Fruit fly (Drosophila melanogaster) whole organism: ENCODE data around the gene CG8319.

Source experiments
- CG8478 ChIP-seq: fragments of >200 bp; optimal IDR thresholded peaks from 2 replicates; lab custom pipeline; 2018; ENCODE audit warnings: inconsistent platforms
- pan ChIP-seq: fragments of >200 bp; optimal IDR thresholded peaks from 2 replicates; lab custom pipeline; 2017

DNA sequence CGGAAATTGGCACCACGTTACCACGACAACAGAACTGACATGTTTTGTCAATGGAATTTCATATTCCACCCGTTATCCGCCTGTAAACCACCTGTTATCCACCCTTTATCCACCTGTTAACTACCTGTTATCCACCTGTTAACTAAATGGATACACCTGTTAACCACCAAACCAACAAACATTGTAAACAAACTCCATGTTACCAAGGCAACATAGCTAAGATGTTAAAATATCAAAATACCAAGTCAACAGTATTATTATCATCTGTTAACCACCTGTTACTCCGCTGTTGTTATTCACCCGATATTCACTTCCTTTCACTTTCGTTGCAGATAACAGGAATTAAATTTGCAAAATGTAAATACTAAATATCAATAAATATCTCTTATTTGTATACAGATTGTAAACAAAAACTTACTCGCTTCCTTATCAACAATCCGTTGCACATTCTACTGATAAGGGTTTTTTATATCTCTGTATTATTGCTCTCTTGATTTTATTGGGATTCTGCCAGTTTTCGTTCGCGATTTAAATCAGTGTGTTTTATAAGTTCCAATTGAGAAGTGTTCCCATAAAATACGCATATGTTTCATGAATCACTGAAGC, 48.0 kb downstream of the CG8319 start, which contains the start of gene Nepl12:
- TF ChIP-seq pan (lab: Kevin White, UChicago) (no peak), CG8478 (lab: Kevin White, UChicago) (no peak)
